Fruit fly (Drosophila melanogaster): Measurements from ENCODE around the gene CG31248.

Gene CG31248

dm6 chr3R:7127966-7128365 lies 1.2 kb upstream of the CG31248 start, which contains the start of gene CG10068 (continued):
- TF ChIP-seq CG4730 (GFP tag; IDR thresholded peaks at IDR 0.05) (peak; percentile 82), Hand (GFP tag; optimal IDR thresholded peaks at IDR 0.05) (peak; percentile 54), abd-A (tag; optimal IDR thresholded peaks at IDR 0.05) (peak; percentile 90), run (tag; optimal IDR thresholded peaks at IDR 0.05) (peak; percentile 51), Usf (GFP tag; optimal IDR thresholded peaks at IDR 0.05) (peak; percentile 22), shn (GFP tag; optimal IDR thresholded peaks at IDR 0.05) (peak; percentile 81), CG12219 (GFP tag; optimal IDR thresholded peaks at IDR 0.05) (peak; percentile 79), salm (tag; optimal IDR thresholded peaks at IDR 0.05) (peak; percentile 75), CG6813 (GFP tag; optimal IDR thresholded peaks at IDR 0.05) (peak; percentile 74), CG1832 (GFP tag; optimal IDR thresholded peaks at IDR 0.05) (no peak), Atf3 (GFP tag; optimal IDR thresholded peaks at IDR 0.05) (peak; percentile 84), CG3995 (GFP tag; optimal IDR thresholded peaks at IDR 0.05) (peak; percentile 44), C15 (GFP tag; IDR thresholded peaks at IDR 0.05) (peak; percentile 73; the same call in 2 of the 3 replicates), CG16813 (GFP tag; IDR thresholded peaks at IDR 0.05; ENCODE audit: partially characterized antibody) (peak; percentile 38; the same call in 1 of the 3 replicates), Jarid2 (GFP tag; optimal IDR thresholded peaks at IDR 0.05) (peak; percentile 29), Max (GFP tag; optimal IDR thresholded peaks at IDR 0.05) (peak; percentile 91), fd96Cb (tag; optimal IDR thresholded peaks at IDR 0.05) (peak; percentile 88), CG10267 (tag; optimal IDR thresholded peaks at IDR 0.05) (peak; percentile 99), CG31441 (GFP tag; IDR thresholded peaks at IDR 0.05) (peak; percentile 88), GATAe (GFP tag; conservative IDR thresholded peaks at IDR 0.05) (no peak; the same call in 1 of the 2 replicates), CG17829 (tag; optimal IDR thresholded peaks at IDR 0.05) (peak; percentile 94), CG16863 (GFP tag; optimal IDR thresholded peaks at IDR 0.05) (peak; percentile 89), HLH3B (GFP tag; IDR thresholded peaks at IDR 0.05) (peak; percentile 93), bab2 (GFP tag; optimal IDR thresholded peaks at IDR 0.05) (peak; percentile 89), zfh2 (GFP tag; optimal IDR thresholded peaks at IDR 0.05) (peak; percentile 83), CG32772 (GFP tag; IDR thresholded peaks at IDR 0.05) (peak; percentile 88), CG10654 (GFP tag; optimal IDR thresholded peaks at IDR 0.05) (peak; percentile 83), MTF-1 (GFP tag; optimal IDR thresholded peaks at IDR 0.05; ENCODE audit: borderline replicate concordance) (peak; percentile 70), CG4854 (GFP tag; optimal IDR thresholded peaks at IDR 0.05) (peak; percentile 83), CG13123 (GFP tag; optimal IDR thresholded peaks at IDR 0.05) (peak; percentile 74), sd (tag; optimal IDR thresholded peaks at IDR 0.05) (peak; percentile 55), CG1792 (GFP tag; optimal IDR thresholded peaks at IDR 0.05) (peak; percentile 79), Antp (GFP tag; optimal IDR thresholded peaks at IDR 0.05) (peak; percentile 82), Nf-YB (GFP tag; optimal IDR thresholded peaks at IDR 0.05) (peak; percentile 76), vvl (GFP tag; IDR thresholded peaks at IDR 0.05) (peak; percentile 98), pros (GFP tag; optimal IDR thresholded peaks at IDR 0.05) (peak; percentile 23), grn (GFP tag; optimal IDR thresholded peaks at IDR 0.05) (peak; percentile 13), schlank (tag; optimal IDR thresholded peaks at IDR 0.05) (peak; percentile 45), Myb (GFP tag; optimal IDR thresholded peaks at IDR 0.05) (peak; percentile 56), D19B (GFP tag; optimal IDR thresholded peaks at IDR 0.05) (peak; percentile 58), dmrt11E (tag; optimal IDR thresholded peaks at IDR 0.05) (peak; percentile 90), twi (tag; optimal IDR thresholded peaks at IDR 0.05) (peak; percentile 66), rib (GFP tag; IDR thresholded peaks at IDR 0.05) (peak; percentile 64; the same call in 1 of the 2 replicates), gsb (GFP tag; IDR thresholded peaks at IDR 0.05) (peak; percentile 76), wdn (GFP tag; IDR thresholded peaks at IDR 0.05) (peak; percentile 83), CG9817 (tag; optimal IDR thresholded peaks at IDR 0.05) (peak; percentile 69), kah (GFP tag; optimal IDR thresholded peaks at IDR 0.05) (peak; percentile 74), CG8765 (GFP tag; IDR thresholded peaks at IDR 0.05) (peak; percentile 89), Ptx1 (GFP tag; IDR thresholded peaks at IDR 0.05) (peak; percentile 90), ken (GFP tag; IDR thresholded peaks at IDR 0.05) (peak; percentile 95), Nf-YA (GFP tag; IDR thresholded peaks at IDR 0.05) (peak; percentile 89)

All from whole organism, embryonic.